Fruit fly (Drosophila melanogaster) whole organism, embryonic: ENCODE measurements around the gene mib2.

Source experiments
- BtbVII ChIP-seq: fragments of 200-800 bp; sonication (Bioruptor generic); optimal IDR thresholded peaks from 3 replicates; lab custom pipeline; 2017; ENCODE audit warnings: missing biosample characterization, mild to moderate bottlenecking, missing genetic modification characterization
- C15 ChIP-seq: fragments of 200-800 bp; sonication (Bioruptor generic); IDR thresholded peaks from 3 replicates; pipeline ENCODE4 v1.3.6; 2022; ENCODE audit warnings: missing biosample characterization, missing genetic modification characterization
- CG10209 ChIP-seq: fragments of 200-800 bp; sonication (Bioruptor generic); optimal IDR thresholded peaks from 3 replicates; lab custom pipeline; 2017; ENCODE audit warnings: missing biosample characterization, mild to moderate bottlenecking, missing genetic modification characterization, missing genetic modification reagents
- CG10321 ChIP-seq: fragments of 200-800 bp; sonication (Bioruptor generic); IDR thresholded peaks from 2 replicates; pipeline ENCODE4 v1.3.6; 2022; ENCODE audit warnings: missing biosample characterization, missing genetic modification characterization
- CG10565 ChIP-seq: fragments of 200-800 bp; sonication (Bioruptor generic); optimal IDR thresholded peaks from 3 replicates; lab custom pipeline; 2016; ENCODE audit warnings: missing biosample characterization, mild to moderate bottlenecking, missing genetic modification characterization
- CG12219 ChIP-seq: fragments of 200-800 bp; sonication (Bioruptor generic); optimal IDR thresholded peaks from 3 replicates; lab custom pipeline; 2018; ENCODE audit warnings: missing biosample characterization, mild to moderate bottlenecking, missing genetic modification characterization
- CG12391 ChIP-seq: fragments of 200-800 bp; sonication (Bioruptor generic); optimal IDR thresholded peaks from 3 replicates; lab custom pipeline; 2018; ENCODE audit warnings: missing biosample characterization, mild to moderate bottlenecking, missing genetic modification characterization, moderate library complexity
- CG15696 ChIP-seq: fragments of 200-800 bp; sonication (Bioruptor generic); optimal IDR thresholded peaks from 2 replicates; lab custom pipeline; 2019; ENCODE audit warnings: missing biosample characterization, mild to moderate bottlenecking, missing genetic modification characterization, moderate library complexity
- CG16779 ChIP-seq: fragments of 200-800 bp; sonication (Bioruptor generic); IDR thresholded peaks from 2 replicates; pipeline ENCODE4 v1.3.6; 2022; ENCODE audit warnings: missing biosample characterization, missing genetic modification characterization
- CG18262 ChIP-seq: fragments of 200-800 bp; optimal IDR thresholded peaks from 3 replicates; lab custom pipeline; 2019; ENCODE audit warnings: missing biosample characterization, mild to moderate bottlenecking, missing genetic modification characterization, moderate library complexity
- CG2199 ChIP-seq: fragments of 200-800 bp; sonication (Bioruptor generic); IDR thresholded peaks from 3 replicates; pipeline ENCODE4 v1.3.6; 2022; ENCODE audit warnings: missing biosample characterization, missing genetic modification characterization
- CG3995 ChIP-seq: fragments of 200-800 bp; sonication (Bioruptor generic); optimal IDR thresholded peaks from 3 replicates; lab custom pipeline; 2016; ENCODE audit warnings: missing biosample characterization, missing genetic modification characterization
- CG6854 ChIP-seq: fragments of 200-800 bp; sonication (Bioruptor generic); optimal IDR thresholded peaks from 3 replicates; lab custom pipeline; 2017; ENCODE audit warnings: missing biosample characterization, mild to moderate bottlenecking, missing genetic modification characterization
- CG7372 ChIP-seq: fragments of 200-800 bp; sonication (Bioruptor generic); IDR thresholded peaks from 2 replicates; pipeline ENCODE4 v1.3.6; 2022; ENCODE audit warnings: missing biosample characterization, missing genetic modification characterization
- CG7556 ChIP-seq: fragments of 200-800 bp; sonication (Bioruptor generic); optimal IDR thresholded peaks from 2 replicates; lab custom pipeline; 2017; ENCODE audit warnings: missing biosample characterization, mild to moderate bottlenecking, missing genetic modification characterization
- CG7839 ChIP-seq: fragments of 200-800 bp; sonication (Bioruptor generic); optimal IDR thresholded peaks from 3 replicates; lab custom pipeline; 2018; ENCODE audit warnings: missing biosample characterization, mild to moderate bottlenecking, missing genetic modification characterization, moderate library complexity
- CoRest ChIP-seq: fragments of 200-800 bp; sonication (Bioruptor generic); optimal IDR thresholded peaks from 3 replicates; lab custom pipeline; 2018; ENCODE audit warnings: missing biosample characterization, mild to moderate bottlenecking, missing genetic modification characterization, moderate library complexity
- Dip3 ChIP-seq: fragments of 200-800 bp; sonication (Bioruptor generic); optimal IDR thresholded peaks from 3 replicates; lab custom pipeline; 2016; ENCODE audit warnings: missing biosample characterization, missing genetic modification characterization
- Gug ChIP-seq: fragments of 200-800 bp; sonication (Bioruptor generic); IDR thresholded peaks from 4 replicates; pipeline ENCODE4 v1.3.6; 2022; ENCODE audit warnings: missing biosample characterization, missing genetic modification characterization
- H15 ChIP-seq: fragments of 200-800 bp; sonication (Bioruptor generic); IDR thresholded peaks from 3 replicates; pipeline ENCODE4 v1.3.6; 2022; ENCODE audit warnings: missing biosample characterization, missing genetic modification characterization
- Hand ChIP-seq: fragments of 200-800 bp; sonication (Bioruptor generic); optimal IDR thresholded peaks from 2 replicates; lab custom pipeline; 2017; ENCODE audit warnings: mild to moderate bottlenecking, missing biosample characterization, missing genetic modification reagents, missing genetic modification characterization
- Hey ChIP-seq: fragments of 200-800 bp; sonication (Bioruptor generic); optimal IDR thresholded peaks from 3 replicates; lab custom pipeline; 2018; ENCODE audit warnings: missing biosample characterization, mild to moderate bottlenecking, missing genetic modification characterization
- Hr51 ChIP-seq, 2 experiments: fragments of 200-800 bp; sonication (Bioruptor generic); optimal IDR thresholded peaks; 2 replicates in 1 of 2; 3 replicates in 1 of 2; lab custom pipeline; 2016 to 2018; ENCODE audit warnings: missing biosample characterization in 2 of 2, missing genetic modification characterization in 2 of 2, mild to moderate bottlenecking in 1 of 2, moderate library complexity in 1 of 2
- Hsf ChIP-seq: fragments of 200-800 bp; sonication (Bioruptor generic); optimal IDR thresholded peaks from 3 replicates; lab custom pipeline; 2016; ENCODE audit warnings: missing biosample characterization, missing genetic modification characterization
- Lhr ChIP-seq: fragments of 200-800 bp; sonication (Bioruptor generic); optimal IDR thresholded peaks from 3 replicates; lab custom pipeline; 2017; ENCODE audit warnings: mild to moderate bottlenecking, missing biosample characterization, missing genetic modification reagents, missing genetic modification characterization
- MTF-1 ChIP-seq: fragments of 200-800 bp; sonication (Bioruptor generic); optimal IDR thresholded peaks from 2 replicates; lab custom pipeline; 2018; ENCODE audit warnings: missing biosample characterization, mild to moderate bottlenecking, missing genetic modification characterization, borderline replicate concordance
- Mes4 ChIP-seq: fragments of 200-800 bp; sonication (Bioruptor generic); optimal IDR thresholded peaks from 2 replicates; lab custom pipeline; 2016; ENCODE audit warnings: missing biosample characterization, missing genetic modification characterization
- NC2α ChIP-seq: fragments of 200-800 bp; sonication (Bioruptor generic); optimal IDR thresholded peaks from 2 replicates; lab custom pipeline; 2016; ENCODE audit warnings: missing biosample characterization, missing genetic modification characterization
- NC2β ChIP-seq: fragments of 200-800 bp; sonication (Bioruptor generic); optimal IDR thresholded peaks from 2 replicates; lab custom pipeline; 2016; ENCODE audit warnings: missing biosample characterization, missing genetic modification characterization
- NFAT ChIP-seq: fragments of 200-800 bp; sonication (Bioruptor generic); IDR thresholded peaks from 2 replicates; pipeline ENCODE4 v1.3.6; 2022; ENCODE audit warnings: missing biosample characterization, missing genetic modification characterization
- Oli ChIP-seq: fragments of 200-800 bp; sonication (Bioruptor generic); optimal IDR thresholded peaks from 2 replicates; lab custom pipeline; 2018; ENCODE audit warnings: missing biosample characterization, mild to moderate bottlenecking, missing genetic modification characterization, moderate library complexity
- Poxn ChIP-seq: fragments of 200-800 bp; sonication (Bioruptor generic); IDR thresholded peaks from 2 replicates; pipeline ENCODE4 v1.3.6; 2022; ENCODE audit warnings: missing biosample characterization, missing genetic modification characterization
- Usf ChIP-seq: fragments of 200-800 bp; sonication (Bioruptor generic); optimal IDR thresholded peaks from 2 replicates; lab custom pipeline; 2017; ENCODE audit warnings: missing genotype, missing biosample characterization, missing genetic modification characterization
- Vsx1 ChIP-seq: fragments of 200-800 bp; sonication (Bioruptor generic); optimal IDR thresholded peaks from 2 replicates; lab custom pipeline; 2017; ENCODE audit warnings: missing biosample characterization, mild to moderate bottlenecking, missing genetic modification characterization, missing genetic modification reagents
- ase ChIP-seq: fragments of 200-800 bp; sonication (Bioruptor generic); IDR thresholded peaks from 3 replicates; pipeline ENCODE4 v1.3.6; 2022; ENCODE audit warnings: missing biosample characterization, missing genetic modification characterization
- bigmax ChIP-seq: fragments of 200-800 bp; sonication (Bioruptor generic); optimal IDR thresholded peaks from 2 replicates; lab custom pipeline; 2018; ENCODE audit warnings: missing biosample characterization, mild to moderate bottlenecking, missing genetic modification characterization
- cato ChIP-seq: fragments of 200-800 bp; sonication (Bioruptor generic); optimal IDR thresholded peaks from 2 replicates; lab custom pipeline; 2016; ENCODE audit warnings: missing biosample characterization, missing genetic modification characterization, borderline replicate concordance
- dm ChIP-seq: fragments of 200-800 bp; sonication (Bioruptor generic); optimal IDR thresholded peaks from 3 replicates; lab custom pipeline; 2016; ENCODE audit warnings: missing biosample characterization, missing genetic modification characterization
- dmrt99B ChIP-seq: fragments of 200-800 bp; sonication (Bioruptor generic); optimal IDR thresholded peaks from 2 replicates; lab custom pipeline; 2018; ENCODE audit warnings: missing biosample characterization, mild to moderate bottlenecking, missing genetic modification characterization, moderate library complexity
- ems ChIP-seq: fragments of 200-800 bp; sonication (Bioruptor generic); optimal IDR thresholded peaks from 3 replicates; lab custom pipeline; 2016; ENCODE audit warnings: missing biosample characterization, missing genetic modification characterization
- gce ChIP-seq: fragments of 200-800 bp; sonication (Bioruptor generic); IDR thresholded peaks from 3 replicates; pipeline ENCODE4 v1.3.6; 2022; ENCODE audit warnings: missing biosample characterization, missing genetic modification characterization
- ken ChIP-seq: fragments of 200-800 bp; sonication (Bioruptor generic); IDR thresholded peaks from 3 replicates; pipeline ENCODE4 v1.3.6; 2022; ENCODE audit warnings: missing biosample characterization, missing genetic modification characterization
- otp ChIP-seq: fragments of 200-800 bp; sonication (Bioruptor generic); IDR thresholded peaks from 3 replicates; pipeline ENCODE4, ENCODE4 v1.3.6; 2022; ENCODE audit warnings: missing biosample characterization, missing genetic modification characterization
- rib ChIP-seq: fragments of 200-800 bp; sonication (Bioruptor generic); IDR thresholded peaks from 2 replicates; pipeline ENCODE4 v1.3.6; 2022; ENCODE audit warnings: missing biosample characterization, missing genetic modification characterization
- run ChIP-seq: fragments of 200-800 bp; sonication (Bioruptor generic); optimal IDR thresholded peaks from 3 replicates; lab custom pipeline; 2018; ENCODE audit warnings: missing biosample characterization, mild to moderate bottlenecking, missing genetic modification characterization
- sim ChIP-seq: fragments of 200-800 bp; sonication (Bioruptor generic); IDR thresholded peaks from 2 replicates; pipeline ENCODE4 v1.3.6; 2022; ENCODE audit warnings: missing biosample characterization, missing genetic modification characterization
- slp2 ChIP-seq: fragments of 200-800 bp; sonication (Bioruptor generic); optimal IDR thresholded peaks from 2 replicates; lab custom pipeline; 2016; ENCODE audit warnings: missing biosample characterization, missing genetic modification characterization
- vvl ChIP-seq: fragments of 200-800 bp; sonication (Bioruptor generic); IDR thresholded peaks from 2 replicates; pipeline ENCODE4 v1.3.6; 2022; ENCODE audit warnings: missing biosample characterization, missing genetic modification characterization
- zf30C ChIP-seq: fragments of 200-800 bp; sonication (Bioruptor generic); optimal IDR thresholded peaks from 3 replicates; lab custom pipeline; 2018; ENCODE audit warnings: missing biosample characterization, mild to moderate bottlenecking, missing genetic modification characterization

The mib2 gene

DNA sequence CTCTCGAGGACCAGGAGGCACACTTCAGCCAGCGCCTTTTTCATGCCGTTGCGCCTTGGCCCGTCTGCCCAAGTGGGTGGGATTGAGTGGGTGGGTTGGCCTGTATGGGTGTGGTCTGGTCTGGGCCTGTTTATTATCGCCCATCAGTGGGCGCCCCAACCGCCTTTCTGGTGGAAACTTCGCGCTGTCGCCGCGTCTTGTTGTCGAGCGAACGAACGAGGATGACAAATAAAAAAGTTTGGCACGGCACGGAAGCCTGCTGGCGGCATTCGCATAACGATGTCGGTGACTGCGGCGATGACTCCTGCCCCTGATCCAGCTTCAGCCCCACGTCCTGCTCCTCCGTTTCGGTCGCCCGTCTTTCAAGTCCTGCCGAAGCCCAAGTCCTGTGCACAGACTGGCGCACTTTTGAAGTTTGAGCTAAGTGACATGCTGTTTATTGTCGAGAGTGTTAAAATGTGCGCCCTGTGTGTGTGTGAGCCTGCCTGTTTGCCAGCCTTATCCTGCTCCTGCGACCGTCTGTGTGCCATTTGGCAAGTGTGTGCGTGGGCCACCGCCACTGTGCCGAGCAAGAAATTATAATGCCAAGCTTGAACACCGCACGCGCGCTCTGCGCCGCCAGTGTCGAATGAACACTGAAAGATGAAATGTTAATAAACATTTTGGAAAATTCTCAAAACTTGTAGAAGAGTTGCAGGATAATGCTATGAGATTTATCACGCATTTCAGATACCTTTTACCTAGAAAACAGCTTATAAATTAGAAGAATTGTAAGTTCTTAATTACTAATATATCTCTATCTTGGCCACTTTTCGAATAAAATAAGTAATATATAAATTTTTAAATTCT lies 20.0 kb upstream of the mib2 start (continued):
- no peak for TF ChIP-seq rib (GFP tag; lab: Robert Waterston, UW)
- no peak for TF ChIP-seq CG16779 (GFP tag; lab: Robert Waterston, UW)
- no peak for TF ChIP-seq NC2α (GFP tag; lab: Kevin White, UChicago)
- no peak for TF ChIP-seq MTF-1
- TF ChIP-seq CG10209: peak; percentile 76
- TF ChIP-seq H15 (GFP tag; lab: Robert Waterston, UW): 0 out of 3 replicates have a peak, but pooled peaks have one; percentile 16
- no peak for TF ChIP-seq ken (GFP tag; lab: Robert Waterston, UW)
- peak; percentile 94 for TF ChIP-seq CG7556 (GFP tag; lab: Kevin White, UChicago)
- no peak for TF ChIP-seq sim (GFP tag; lab: Robert Waterston, UW)
- TF ChIP-seq Usf (GFP tag; lab: Kevin White, UChicago): peak; percentile 21
- no peak for TF ChIP-seq CG10565 (GFP tag; lab: Kevin White, UChicago)
- TF ChIP-seq dmrt99B (tag; lab: Kevin White, UChicago): peak; percentile 88
- TF ChIP-seq Poxn: no peak
- peak; percentile 75 for TF ChIP-seq CG12391 (tag; lab: Kevin White, UChicago)
- TF ChIP-seq Vsx1 (GFP tag; lab: Kevin White, UChicago): peak; percentile 50
- TF ChIP-seq Mes4 (GFP tag; lab: Kevin White, UChicago): no peak
- peak; percentile 76 for TF ChIP-seq Oli (tag; lab: Kevin White, UChicago)
- no peak for TF ChIP-seq CG2199 (GFP tag; lab: Robert Waterston, UW)
- no peak for TF ChIP-seq otp
- no peak for TF ChIP-seq dm (GFP tag; lab: Kevin White, UChicago)
- TF ChIP-seq zf30C (GFP tag; lab: Kevin White, UChicago): peak; percentile 77
- TF ChIP-seq CG12219 (GFP tag; lab: Kevin White, UChicago): peak; percentile 30
- TF ChIP-seq bigmax (GFP tag; lab: Kevin White, UChicago): no peak
- TF ChIP-seq Hey (tag; lab: Kevin White, UChicago): peak; percentile 75
- TF ChIP-seq vvl (GFP tag; lab: Robert Waterston, UW): peak; percentile 76
- 0 out of 2 replicates have a peak, but pooled peaks have one; percentile 48 for TF ChIP-seq CG7372 (GFP tag; lab: Robert Waterston, UW)
- TF ChIP-seq Hr51 (GFP tag; optimal IDR thresholded peaks at IDR 0.05; lab: Kevin White, UChicago): peak in 1 of 2 experiments; percentile 79
- TF ChIP-seq BtbVII (GFP tag; lab: Kevin White, UChicago): peak; percentile 86
- peak; percentile 26 for TF ChIP-seq CG15696 (tag; lab: Kevin White, UChicago)
- peak; percentile 87 for TF ChIP-seq CG6854
- TF ChIP-seq CoRest: peak; percentile 83
- TF ChIP-seq Gug: peak; percentile 6; the same call in 1 of the 4 replicates
- no peak for TF ChIP-seq cato
- TF ChIP-seq slp2 (GFP tag; lab: Kevin White, UChicago): no peak
- TF ChIP-seq ems (GFP tag; lab: Kevin White, UChicago): no peak
- peak; percentile 73 for TF ChIP-seq CG18262 (tag; lab: Kevin White, UChicago)
- TF ChIP-seq C15 (GFP tag; lab: Robert Waterston, UW): no peak
- TF ChIP-seq Hand (GFP tag; lab: Kevin White, UChicago): peak; percentile 91
- no peak for TF ChIP-seq gce (GFP tag; lab: Robert Waterston, UW)
- TF ChIP-seq CG10321 (GFP tag; lab: Robert Waterston, UW): no peak
- peak; percentile 59 for TF ChIP-seq run (tag; lab: Kevin White, UChicago)
- TF ChIP-seq CG3995 (GFP tag; lab: Kevin White, UChicago): no peak
- TF ChIP-seq Dip3 (GFP tag; lab: Kevin White, UChicago): no peak
- TF ChIP-seq Lhr (GFP tag; lab: Kevin White, UChicago): no peak
- peak; percentile 87 for TF ChIP-seq CG7839 (tag; lab: Kevin White, UChicago)
- TF ChIP-seq Hsf (GFP tag; lab: Kevin White, UChicago): peak; percentile 29
- TF ChIP-seq NFAT: 0 out of 2 replicates have a peak, but pooled peaks have one; percentile 5
- no peak for TF ChIP-seq ase (GFP tag; lab: Robert Waterston, UW)
- no peak for TF ChIP-seq NC2β (GFP tag; lab: Kevin White, UChicago)
